Worm (Caenorhabditis elegans) whole organism, L1 larva: ENCODE data around the gene F49C12.9.

ENCODE experiments used
- C04F5.9 ChIP-seq: sonication (generic microtip); optimal IDR thresholded peaks from 2 replicates; lab custom pipeline; 2016; ENCODE audit warnings: missing genetic modification characterization, missing compliant biosample characterization
- C16A3.4 ChIP-seq: fragments of 150-350 bp; optimal IDR thresholded peaks from 2 replicates; lab custom pipeline; 2014; ENCODE audit warnings: missing biosample characterization, missing genetic modification characterization
- C34B4.2 ChIP-seq: sonication (generic microtip); optimal IDR thresholded peaks from 2 replicates; lab custom pipeline; 2017; ENCODE audit warnings: mild to moderate bottlenecking, missing genetic modification characterization, missing compliant biosample characterization
- F16B12.6 ChIP-seq: fragments of 150-350 bp; optimal IDR thresholded peaks from 2 replicates; lab custom pipeline; 2014; ENCODE audit warnings: missing biosample characterization, missing genetic modification characterization
- Y116A8C.19 ChIP-seq: sonication (generic microtip); optimal IDR thresholded peaks from 2 replicates; lab custom pipeline; 2016; ENCODE audit warnings: missing compliant biosample characterization, missing genetic modification characterization, borderline replicate concordance
- aha-1 ChIP-seq: fragments of 150-350 bp; optimal IDR thresholded peaks from 2 replicates; lab custom pipeline; 2014; ENCODE audit warnings: missing biosample characterization, missing genetic modification characterization
- ceh-88 ChIP-seq: fragments of 200-800 bp; sonication (Bioruptor generic); IDR thresholded peaks from 2 replicates; pipeline ENCODE4 v1.3.6; 2022; ENCODE audit warnings: missing genetic modification characterization, missing compliant biosample characterization
- ceh-90 ChIP-seq: sonication (generic microtip); optimal IDR thresholded peaks from 2 replicates; lab custom pipeline; 2016; ENCODE audit warnings: missing genetic modification characterization, missing compliant biosample characterization
- dpl-1 ChIP-seq, 3 experiments: fragments of 150-350 bp in 2 of 3; sonication (generic microtip) in 1 of 3; optimal IDR thresholded peaks; 2 replicates each; lab custom pipeline; 2014 to 2017; ENCODE audit warnings: missing biosample characterization in 3 of 3, missing genetic modification characterization in 3 of 3, missing genetic modification reagents in 3 of 3
- dsc-1 ChIP-seq: sonication (generic microtip); optimal IDR thresholded peaks from 2 replicates; lab custom pipeline; 2016; ENCODE audit warnings: mild to moderate bottlenecking, missing genetic modification characterization, missing compliant biosample characterization
- efl-1 ChIP-seq, 4 experiments: fragments of 150-350 bp; optimal IDR thresholded peaks in 3 of 4; peaks in 1 of 4; 1 replicate in 1 of 4; 2 replicates in 3 of 4; lab custom pipeline; 2014; ENCODE audit warnings: missing biosample characterization in 2 of 4, missing genetic modification characterization in 2 of 4, missing genetic modification reagents in 2 of 4
- efl-3 ChIP-seq: fragments of 200-800 bp; sonication (Bioruptor generic); optimal IDR thresholded peaks from 2 replicates; lab custom pipeline; 2018; ENCODE audit warnings: mild to moderate bottlenecking, missing genetic modification characterization, missing compliant biosample characterization
- egl-27 ChIP-seq, 2 experiments: fragments of 150-350 bp in 1 of 2; sonication (generic microtip); optimal IDR thresholded peaks; 3 replicates each; lab custom pipeline; 2017 to 2018; ENCODE audit warnings: missing biosample characterization in 2 of 2, missing genetic modification characterization in 2 of 2, missing genetic modification reagents in 2 of 2
- elt-2 ChIP-seq: sonication (generic microtip); optimal IDR thresholded peaks from 2 replicates; lab custom pipeline; 2016; ENCODE audit warnings: missing genetic modification characterization, mild to moderate bottlenecking, inconsistent platforms, missing compliant biosample characterization, missing genetic modification reagents
- fkh-10 ChIP-seq: sonication (generic microtip); optimal IDR thresholded peaks from 2 replicates; lab custom pipeline; 2017; ENCODE audit warnings: missing biosample characterization, missing genetic modification reagents, missing genetic modification characterization
- fkh-4 ChIP-seq: sonication (generic microtip); optimal IDR thresholded peaks from 2 replicates; lab custom pipeline; 2016; ENCODE audit warnings: missing compliant biosample characterization, missing genetic modification characterization, borderline replicate concordance
- grh-1 ChIP-seq: fragments of 200-800 bp; sonication (Bioruptor generic); IDR thresholded peaks from 2 replicates; pipeline ENCODE4 v1.3.6; 2022; ENCODE audit warnings: missing genetic modification reagents, missing genetic modification characterization, missing compliant biosample characterization
- irx-1 ChIP-seq: sonication (generic microtip); optimal IDR thresholded peaks from 2 replicates; lab custom pipeline; 2016; ENCODE audit warnings: missing genetic modification characterization, missing compliant biosample characterization
- isw-1 ChIP-seq: fragments of 200-800 bp; sonication (Bioruptor generic); IDR thresholded peaks from 2 replicates; pipeline ENCODE4 v1.3.6; 2022; ENCODE audit warnings: missing genetic modification characterization, missing compliant biosample characterization
- lin-13 ChIP-seq: fragments of 150-350 bp; optimal IDR thresholded peaks from 2 replicates; lab custom pipeline; 2014; ENCODE audit warnings: missing biosample characterization, missing genetic modification reagents, missing genetic modification characterization
- lin-15B ChIP-seq: fragments of 150-350 bp; sonication (generic microtip); optimal IDR thresholded peaks from 3 replicates; lab custom pipeline; 2014; ENCODE audit warnings: missing biosample characterization, missing genetic modification characterization
- lin-35 ChIP-seq, 2 experiments: fragments of 150-350 bp; optimal IDR thresholded peaks; 2 replicates each; lab custom pipeline; 2014; ENCODE audit warnings: missing biosample characterization in 2 of 2, missing genetic modification characterization in 2 of 2, missing genetic modification reagents in 2 of 2
- lsy-2 ChIP-seq, 2 experiments: fragments of 150-350 bp; optimal IDR thresholded peaks; 2 replicates each; lab custom pipeline; 2014; ENCODE audit warnings: missing biosample characterization in 2 of 2, missing genetic modification characterization in 2 of 2
- mab-9 ChIP-seq: fragments of 200-800 bp; sonication (Bioruptor generic); IDR thresholded peaks from 2 replicates; pipeline ENCODE4 v1.3.6; 2022; ENCODE audit warnings: missing genetic modification reagents, missing genetic modification characterization, missing compliant biosample characterization
- mep-1 ChIP-seq: fragments of 150-350 bp; optimal IDR thresholded peaks from 2 replicates; lab custom pipeline; 2014; ENCODE audit warnings: missing biosample characterization, missing genetic modification characterization
- nhr-19 ChIP-seq: fragments of 200-800 bp; sonication (Bioruptor generic); conservative IDR thresholded peaks from 2 replicates; pipeline ENCODE4 v1.3.6; 2022; ENCODE audit warnings: missing genetic modification characterization, missing compliant biosample characterization
- nhr-20 ChIP-seq: sonication (generic microtip); optimal IDR thresholded peaks from 2 replicates; lab custom pipeline; 2016; ENCODE audit warnings: mild to moderate bottlenecking, missing genetic modification characterization, missing compliant biosample characterization
- nhr-237 ChIP-seq: fragments of 150-350 bp; optimal IDR thresholded peaks from 2 replicates; lab custom pipeline; 2014; ENCODE audit warnings: missing biosample characterization, missing genetic modification characterization
- nhr-28 ChIP-seq: fragments of 150-350 bp; optimal IDR thresholded peaks from 2 replicates; lab custom pipeline; 2014; ENCODE audit warnings: missing biosample characterization, missing genetic modification characterization
- nhr-47 ChIP-seq: sonication (generic microtip); optimal IDR thresholded peaks from 2 replicates; lab custom pipeline; 2016; ENCODE audit warnings: mild to moderate bottlenecking, missing genetic modification characterization, moderate library complexity, missing compliant biosample characterization
- nhr-71 ChIP-seq: sonication (generic microtip); optimal IDR thresholded peaks from 2 replicates; lab custom pipeline; 2016; ENCODE audit warnings: mild to moderate bottlenecking, missing genetic modification characterization, moderate library complexity, missing compliant biosample characterization
- nhr-76 ChIP-seq: sonication (generic microtip); optimal IDR thresholded peaks from 2 replicates; lab custom pipeline; 2017; ENCODE audit warnings: missing biosample characterization, missing genetic modification characterization
- nhr-77 ChIP-seq: fragments of 150-350 bp; optimal IDR thresholded peaks from 2 replicates; lab custom pipeline; 2014; ENCODE audit warnings: missing biosample characterization, missing genetic modification characterization
- nhr-84 ChIP-seq: sonication (generic microtip); optimal IDR thresholded peaks from 2 replicates; lab custom pipeline; 2017; ENCODE audit warnings: missing biosample characterization, missing genetic modification characterization
- nhr-85 ChIP-seq: sonication (generic microtip); peaks from one replicate; lab custom pipeline; 2016; ENCODE audit warnings: missing genetic modification characterization, inconsistent platforms, missing compliant biosample characterization
- nhr-90 ChIP-seq: sonication (generic microtip); optimal IDR thresholded peaks from 2 replicates; lab custom pipeline; 2016; ENCODE audit warnings: mild to moderate bottlenecking, missing genetic modification characterization, missing compliant biosample characterization; ENCODE audit not compliant: poor library complexity
- pag-3 ChIP-seq: sonication (generic microtip); optimal IDR thresholded peaks from 2 replicates; lab custom pipeline; 2017; ENCODE audit warnings: missing genetic modification characterization, mild to moderate bottlenecking, missing compliant biosample characterization, antibody characterized with exemption, borderline replicate concordance; ENCODE audit not compliant: insufficient read depth
- pax-3 ChIP-seq: fragments of 200-800 bp; sonication (Bioruptor generic); optimal IDR thresholded peaks from 2 replicates; lab custom pipeline; 2018; ENCODE audit warnings: mild to moderate bottlenecking, missing genetic modification characterization, moderate library complexity, missing compliant biosample characterization
- pqm-1 ChIP-seq: sonication (generic microtip); optimal IDR thresholded peaks from 3 replicates; lab custom pipeline; 2017; ENCODE audit warnings: missing biosample characterization, missing genetic modification characterization
- rnt-1 ChIP-seq: sonication (generic microtip); optimal IDR thresholded peaks from 2 replicates; lab custom pipeline; 2016; ENCODE audit warnings: mild to moderate bottlenecking, missing genetic modification characterization, moderate library complexity, missing compliant biosample characterization
- skn-1 ChIP-seq: fragments of 150-350 bp; optimal IDR thresholded peaks from 2 replicates; lab custom pipeline; 2014; ENCODE audit warnings: missing biosample characterization, missing genetic modification characterization
- snpc-4 ChIP-seq: fragments of 150-350 bp; optimal IDR thresholded peaks from 2 replicates; lab custom pipeline; 2014; ENCODE audit warnings: missing biosample characterization, missing genetic modification characterization
- snu-23 ChIP-seq: sonication (generic microtip); optimal IDR thresholded peaks from 2 replicates; lab custom pipeline; 2016; ENCODE audit warnings: missing genetic modification characterization, missing compliant biosample characterization
- tbx-2 ChIP-seq: sonication (generic microtip); optimal IDR thresholded peaks from 2 replicates; lab custom pipeline; 2016; ENCODE audit warnings: missing genetic modification characterization, missing compliant biosample characterization
- tlp-1 ChIP-seq: fragments of 150-350 bp; optimal IDR thresholded peaks from 2 replicates; lab custom pipeline; 2014; ENCODE audit warnings: missing biosample characterization, missing genetic modification characterization
- unc-130 ChIP-seq: fragments of 150-350 bp; optimal IDR thresholded peaks from 2 replicates; lab custom pipeline; 2017; ENCODE audit warnings: missing biosample characterization, missing genetic modification characterization, inconsistent platforms
- unc-30 ChIP-seq: sonication (generic microtip); optimal IDR thresholded peaks from 2 replicates; lab custom pipeline; 2017; ENCODE audit warnings: missing biosample characterization, missing genetic modification characterization
- unc-62 ChIP-seq: fragments of 150-350 bp; optimal IDR thresholded peaks from 2 replicates; lab custom pipeline; 2014; ENCODE audit warnings: missing biosample characterization, missing genetic modification reagents, missing genetic modification characterization
- unc-98 ChIP-seq: fragments of 200-800 bp; sonication (Bioruptor generic); IDR thresholded peaks from 2 replicates; pipeline ENCODE4 v1.3.6; 2022; ENCODE audit warnings: missing genetic modification characterization, missing compliant biosample characterization
- xbp-1 ChIP-seq: sonication (generic microtip); optimal IDR thresholded peaks from 2 replicates; lab custom pipeline; 2016; ENCODE audit warnings: missing genetic modification characterization, missing compliant biosample characterization
- zip-4 ChIP-seq: fragments of 200-800 bp; sonication (Bioruptor generic); optimal IDR thresholded peaks from 2 replicates; lab custom pipeline; 2018; ENCODE audit warnings: mild to moderate bottlenecking, missing genetic modification characterization, moderate library complexity, missing compliant biosample characterization
- ztf-11 ChIP-seq, 2 experiments: sonication (generic microtip); optimal IDR thresholded peaks; 2 replicates each; lab custom pipeline; 2016 to 2017; ENCODE audit warnings: missing genetic modification characterization in 2 of 2, missing biosample characterization in 1 of 2, missing compliant biosample characterization in 1 of 2

Gene F49C12.9

DNA sequence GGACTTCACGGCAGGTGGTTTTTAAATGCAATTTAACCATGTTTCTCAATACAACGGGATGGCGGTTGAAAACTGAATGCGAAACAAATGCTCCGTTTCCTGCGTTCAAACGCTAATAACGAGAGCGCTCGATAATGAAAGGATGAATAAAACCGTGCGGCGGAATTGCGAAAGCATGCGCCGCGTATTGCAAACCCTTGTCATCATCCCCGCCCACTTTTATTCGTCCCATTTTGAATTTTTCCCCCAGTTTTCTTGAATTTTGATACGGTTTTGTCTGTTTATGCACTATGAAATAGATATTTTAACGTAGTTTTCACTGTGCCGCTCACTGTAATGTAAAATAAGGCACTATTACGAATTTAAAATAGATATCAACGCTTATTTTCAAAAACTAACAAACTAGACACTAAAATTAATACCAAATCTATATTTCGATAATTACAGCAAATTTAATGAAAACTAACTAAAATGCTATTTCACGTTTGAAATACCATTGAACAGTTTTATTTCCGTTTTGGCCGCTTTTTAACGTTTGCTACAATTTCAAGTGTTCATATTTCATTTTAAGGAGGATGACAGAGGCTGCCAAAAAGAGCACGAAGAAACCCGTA lies at the start of gene F49C12.9, which contains the start of gene rpn-7:
Gene F49C12.9 (minus strand): TSS at position 148 of the 614 bp plus-strand sequence.
Gene rpn-7 (plus strand): TSS at position 564 of the 614 bp plus-strand sequence.
- peak; percentile 69 for TF ChIP-seq nhr-85 (tag; lab: Kevin White, UChicago)
- peak in 1 of 2 experiments; percentile 39 for TF ChIP-seq lsy-2 (tag; optimal IDR thresholded peaks at IDR 0.05; lab: Kevin White, UChicago)
- TF ChIP-seq ceh-88 (GFP tag; lab: Robert Waterston, UW), result no peak
- peak; percentile 36 for TF ChIP-seq xbp-1 (tag; lab: Kevin White, UChicago)
- TF ChIP-seq C04F5.9, result no peak
- TF ChIP-seq pqm-1 (tag; lab: Kevin White, UChicago), result no peak
- peak; percentile 7 for TF ChIP-seq dsc-1 (tag; lab: Kevin White, UChicago)
- TF ChIP-seq zip-4 (GFP tag; lab: Kevin White, UChicago), result no peak
- no peak for TF ChIP-seq nhr-84
- no peak for TF ChIP-seq efl-3 (GFP tag; lab: Kevin White, UChicago)
- TF ChIP-seq aha-1, result no peak
- TF ChIP-seq lin-35 (GFP tag; optimal IDR thresholded peaks at IDR 0.05; lab: Kevin White, UChicago), result peak; percentile 30 to 53
- no peak for TF ChIP-seq ztf-11 (tag; optimal IDR thresholded peaks at IDR 0.05; lab: Kevin White, UChicago)
- TF ChIP-seq nhr-90 (tag; lab: Kevin White, UChicago), result no peak
- TF ChIP-seq irx-1, result no peak
- TF ChIP-seq nhr-20, result peak; percentile 30
- TF ChIP-seq C16A3.4 (tag; lab: Kevin White, UChicago), result peak; percentile 45
- TF ChIP-seq elt-2 (tag; lab: Kevin White, UChicago), result peak; percentile 4
- TF ChIP-seq ceh-90 (tag; lab: Kevin White, UChicago), result no peak
- no peak for TF ChIP-seq snpc-4 (tag; lab: Kevin White, UChicago)
- no peak for TF ChIP-seq unc-98
- TF ChIP-seq lin-13 (GFP tag; lab: Kevin White, UChicago), result no peak
- TF ChIP-seq fkh-4 (tag; lab: Kevin White, UChicago), result no peak
- no peak for TF ChIP-seq unc-30 (tag; lab: Kevin White, UChicago)
- TF ChIP-seq mep-1 (tag; lab: Kevin White, UChicago), result no peak
- TF ChIP-seq fkh-10 (GFP tag; lab: Kevin White, UChicago), result no peak
- TF ChIP-seq nhr-19, result no peak; the same call in 1 of the 2 replicates
- peak; percentile 11 to 48 (median 47) for TF ChIP-seq dpl-1 (GFP tag; optimal IDR thresholded peaks at IDR 0.05; lab: Kevin White, UChicago)
- no peak for TF ChIP-seq mab-9 (GFP tag; lab: Robert Waterston, UW)
- peak; percentile 48 for TF ChIP-seq rnt-1
- no peak for TF ChIP-seq nhr-237 (tag; lab: Kevin White, UChicago)
- no peak for TF ChIP-seq F16B12.6 (tag; lab: Kevin White, UChicago)
- TF ChIP-seq efl-1 (optimal IDR thresholded peaks at IDR 0.05; lab: Kevin White, UChicago), result peak; percentile 52 to 58
- TF ChIP-seq efl-1 (GFP tag; optimal IDR thresholded peaks at IDR 0.05 in 1 of 2; lab: Kevin White, UChicago), result peak; percentile 36 to 94
- no peak for TF ChIP-seq isw-1 (GFP tag; lab: Robert Waterston, UW)
- TF ChIP-seq unc-130 (tag; lab: Kevin White, UChicago), result peak; percentile 61
- peak; percentile 98 for TF ChIP-seq skn-1 (tag; lab: Kevin White, UChicago)
- TF ChIP-seq nhr-71 (tag; lab: Kevin White, UChicago), result peak; percentile 56
- no peak for TF ChIP-seq C34B4.2 (tag; lab: Kevin White, UChicago)
- peak; percentile 47 for TF ChIP-seq snu-23 (GFP tag; lab: Kevin White, UChicago)
- no peak for TF ChIP-seq nhr-76
- TF ChIP-seq nhr-77, result no peak
- TF ChIP-seq grh-1, result no peak
- TF ChIP-seq pax-3 (tag; lab: Kevin White, UChicago), result no peak
- no peak for TF ChIP-seq Y116A8C.19 (tag; lab: Kevin White, UChicago)
- no peak for TF ChIP-seq nhr-28 (tag; lab: Kevin White, UChicago)
- TF ChIP-seq egl-27 (tag; optimal IDR thresholded peaks at IDR 0.05; lab: Kevin White, UChicago), result no peak
- no peak for TF ChIP-seq pag-3 (tag; lab: Kevin White, UChicago)
- TF ChIP-seq unc-62, result no peak
- TF ChIP-seq tbx-2 (tag; lab: Kevin White, UChicago), result no peak
- TF ChIP-seq tlp-1 (tag; lab: Kevin White, UChicago), result no peak
- TF ChIP-seq nhr-47 (tag; lab: Kevin White, UChicago), result peak; percentile 37
- TF ChIP-seq lin-15B, result no peak
